Fruit fly (Drosophila melanogaster) whole organism, pupa: ENCODE measurements around the gene synr.

Experiments
- CG12605 ChIP-seq: fragments of 200-800 bp; sonication (Bioruptor generic); IDR thresholded peaks from 2 replicates; pipeline ENCODE4 v1.3.6; 2022; ENCODE audit warnings: missing biosample characterization, missing genetic modification characterization
- CG15710 ChIP-seq: fragments of 200-800 bp; sonication (Bioruptor generic); optimal IDR thresholded peaks from 2 replicates; lab custom pipeline; 2018; ENCODE audit warnings: missing biosample characterization, mild to moderate bottlenecking, missing genetic modification characterization, moderate library complexity
- CG17806 ChIP-seq: fragments of 200-800 bp; sonication (Bioruptor generic); optimal IDR thresholded peaks from 2 replicates; lab custom pipeline; 2018; ENCODE audit warnings: missing biosample characterization, mild to moderate bottlenecking, missing genetic modification characterization, moderate library complexity
- CG34367 ChIP-seq: fragments of 200-800 bp; sonication (Bioruptor generic); optimal IDR thresholded peaks from 2 replicates; lab custom pipeline; 2018; ENCODE audit warnings: missing biosample characterization, mild to moderate bottlenecking, missing genetic modification characterization
- CG4496 ChIP-seq: fragments of 200-800 bp; sonication (Bioruptor generic); IDR thresholded peaks from 3 replicates; pipeline ENCODE4 v1.3.6; 2022; ENCODE audit warnings: missing biosample characterization, missing genetic modification characterization
- CG8159 ChIP-seq: fragments of 200-800 bp; sonication (Bioruptor generic); optimal IDR thresholded peaks from 3 replicates; lab custom pipeline; 2018; ENCODE audit warnings: missing biosample characterization, mild to moderate bottlenecking, missing genetic modification characterization, moderate library complexity
- CG8301 ChIP-seq: fragments of 200-800 bp; sonication (Bioruptor generic); optimal IDR thresholded peaks from 2 replicates; lab custom pipeline; 2018; ENCODE audit warnings: missing biosample characterization, mild to moderate bottlenecking, missing genetic modification characterization
- CG9948 ChIP-seq: fragments of 200-800 bp; sonication (Bioruptor generic); optimal IDR thresholded peaks from 2 replicates; lab custom pipeline; 2018; ENCODE audit warnings: missing biosample characterization, mild to moderate bottlenecking, missing genetic modification characterization, moderate library complexity
- D1 ChIP-seq: fragments of 200-800 bp; sonication (Bioruptor generic); optimal IDR thresholded peaks from 2 replicates; lab custom pipeline; 2018; ENCODE audit warnings: missing biosample characterization, mild to moderate bottlenecking, missing genetic modification characterization, moderate library complexity
- EcR ChIP-seq: fragments of 200-800 bp; sonication (Bioruptor generic); optimal IDR thresholded peaks from 3 replicates; lab custom pipeline; 2019; ENCODE audit warnings: missing biosample characterization, missing genetic modification characterization, mild to moderate bottlenecking, moderate library complexity, missing genetic modification reagents
- Snoo ChIP-seq: fragments of 200-800 bp; sonication (Bioruptor generic); optimal IDR thresholded peaks from 3 replicates; lab custom pipeline; 2017; ENCODE audit warnings: missing biosample characterization, mild to moderate bottlenecking, missing genetic modification characterization, inconsistent platforms
- rn ChIP-seq: fragments of 200-800 bp; sonication (Bioruptor generic); IDR thresholded peaks from 2 replicates; pipeline ENCODE4 v1.3.6; 2022; ENCODE audit warnings: missing biosample characterization, missing genetic modification characterization

dm6 chr2L:4906546-4907250 is 35.8 kb upstream of the synr start, which contains the start of gene snsl:
- peak; percentile 32 for TF ChIP-seq Snoo (tag; lab: Kevin White, UChicago)
- peak; percentile 86 for TF ChIP-seq CG8159 (tag; lab: Kevin White, UChicago)
- peak; percentile 68 for TF ChIP-seq CG17806
- TF ChIP-seq CG34367 (tag; lab: Kevin White, UChicago) = peak; percentile 46
- peak; percentile 56; the same call in 2 of the 3 replicates for TF ChIP-seq CG4496 (GFP tag; lab: Robert Waterston, UW)
- TF ChIP-seq EcR (GFP tag; lab: Kevin White, UChicago) = no peak
- TF ChIP-seq CG15710 (tag; lab: Kevin White, UChicago) = peak; percentile 79
- TF ChIP-seq CG9948 = peak; percentile 77
- peak; percentile 23 for TF ChIP-seq D1 (tag; lab: Kevin White, UChicago)
- TF ChIP-seq CG12605 (GFP tag; lab: Robert Waterston, UW) = no peak
- TF ChIP-seq CG8301 = peak; percentile 21
- TF ChIP-seq rn (GFP tag; lab: Robert Waterston, UW) = no peak
